Worm (Caenorhabditis elegans) whole organism, midembryonic: ENCODE data around the gene wsp-1.

Source experiments
- T22C8.4 ChIP-seq: fragments of 200-800 bp; sonication (Bioruptor generic); IDR thresholded peaks from 2 replicates; pipeline ENCODE4 v1.3.6; 2022; ENCODE audit warnings: missing genetic modification characterization, missing compliant biosample characterization
- cog-1 ChIP-seq: sonication (generic microtip); optimal IDR thresholded peaks from 2 replicates; lab custom pipeline; 2016; ENCODE audit warnings: missing genetic modification characterization, missing compliant biosample characterization
- flt-1 ChIP-seq: fragments of 200-800 bp; sonication (Bioruptor generic); IDR thresholded peaks from 2 replicates; pipeline ENCODE4 v1.3.6; 2022; ENCODE audit warnings: missing genetic modification characterization, missing compliant biosample characterization
- klf-2 ChIP-seq: fragments of 200-800 bp; sonication (Bioruptor generic); conservative IDR thresholded peaks from 2 replicates; pipeline ENCODE4 v1.3.6; 2022; ENCODE audit warnings: missing genetic modification reagents, missing genetic modification characterization, missing compliant biosample characterization
- med-1 ChIP-seq: sonication (generic microtip); optimal IDR thresholded peaks from 2 replicates; lab custom pipeline; 2017; ENCODE audit warnings: missing genetic modification characterization, mild to moderate bottlenecking, missing compliant biosample characterization, antibody characterized with exemption, missing genetic modification reagents; ENCODE audit not compliant: insufficient read depth
- ref-1 ChIP-seq: fragments of 200-800 bp; sonication (Bioruptor generic); conservative IDR thresholded peaks from 2 replicates; pipeline ENCODE4 v1.3.6; 2022; ENCODE audit warnings: missing genetic modification reagents, missing genetic modification characterization, missing compliant biosample characterization
- tab-1 ChIP-seq: fragments of 200-800 bp; sonication (Bioruptor generic); IDR thresholded peaks from 2 replicates; pipeline ENCODE4 v1.3.6; 2022; ENCODE audit warnings: missing genetic modification characterization, missing compliant biosample characterization
- ztf-23 ChIP-seq: fragments of 200-800 bp; sonication (Bioruptor generic); IDR thresholded peaks from 2 replicates; pipeline ENCODE4 v1.3.6; 2022; ENCODE audit warnings: missing genetic modification reagents, missing genetic modification characterization, missing compliant biosample characterization
- ztf-29 ChIP-seq: fragments of 200-800 bp; sonication (Bioruptor generic); IDR thresholded peaks from 2 replicates; pipeline ENCODE4 v1.3.6; 2022; ENCODE audit warnings: missing genetic modification reagents, missing genetic modification characterization, missing compliant biosample characterization

The wsp-1 gene

ce11 chrIV:8198851-8199250 is at the start of gene wsp-1:
wsp-1 (minus strand) TSS chrIV:8198951.
- TF ChIP-seq flt-1 (GFP tag; lab: Robert Waterston, UW) = no peak
- TF ChIP-seq T22C8.4 (GFP tag; lab: Robert Waterston, UW) = no peak
- TF ChIP-seq cog-1 (tag; lab: Kevin White, UChicago) = no peak

- TF ChIP-seq flt-1 (GFP tag; lab: Robert Waterston, UW) (no peak), cog-1 (tag; lab: Kevin White, UChicago) (no peak), ztf-23 (GFP tag; lab: Robert Waterston, UW) (no peak), tab-1 (GFP tag; lab: Robert Waterston, UW) (no peak), T22C8.4 (GFP tag; lab: Robert Waterston, UW) (no peak), ref-1 (GFP tag; lab: Robert Waterston, UW) (no peak), ztf-29 (GFP tag; lab: Robert Waterston, UW) (no peak), klf-2 (no peak), med-1 (GFP tag; lab: Kevin White, UChicago) (no peak)
Observed at ce11 chrIV:8247341-8247740, 48.6 kb upstream of the wsp-1 start.

ce11 chrIV:8244112-8244511 is 45.4 kb upstream of the wsp-1 start, which contains the start of gene T09A12.1:
T09A12.1 (plus strand) TSS chrIV:8244412.
- TF ChIP-seq med-1 (GFP tag; lab: Kevin White, UChicago) (no peak), klf-2 (no peak), flt-1 (GFP tag; lab: Robert Waterston, UW) (no peak), ztf-23 (GFP tag; lab: Robert Waterston, UW) (no peak), tab-1 (GFP tag; lab: Robert Waterston, UW) (no peak), cog-1 (tag; lab: Kevin White, UChicago) (no peak), ref-1 (GFP tag; lab: Robert Waterston, UW) (no peak), ztf-29 (GFP tag; lab: Robert Waterston, UW) (no peak), T22C8.4 (GFP tag; lab: Robert Waterston, UW) (no peak)

ce11 chrIV:8243599-8243998 is 44.8 kb upstream of the wsp-1 start, which contains the start of gene T09A12.8:
T09A12.8 (minus strand) TSS chrIV:8243699.
- TF ChIP-seq ztf-29 (GFP tag; lab: Robert Waterston, UW) (no peak), T22C8.4 (GFP tag; lab: Robert Waterston, UW) (no peak), tab-1 (GFP tag; lab: Robert Waterston, UW) (no peak), ztf-23 (GFP tag; lab: Robert Waterston, UW) (no peak), cog-1 (tag; lab: Kevin White, UChicago) (no peak), flt-1 (GFP tag; lab: Robert Waterston, UW) (no peak), klf-2 (no peak), ref-1 (GFP tag; lab: Robert Waterston, UW) (no peak), med-1 (GFP tag; lab: Kevin White, UChicago) (no peak)

ce11 chrIV:8243170-8243569 is 44.4 kb upstream of the wsp-1 start:
- TF ChIP-seq ztf-23 (GFP tag; lab: Robert Waterston, UW) (no peak), med-1 (GFP tag; lab: Kevin White, UChicago) (no peak), tab-1 (GFP tag; lab: Robert Waterston, UW) (no peak), ztf-29 (GFP tag; lab: Robert Waterston, UW) (no peak), ref-1 (GFP tag; lab: Robert Waterston, UW) (no peak), klf-2 (no peak), cog-1 (tag; lab: Kevin White, UChicago) (no peak), T22C8.4 (GFP tag; lab: Robert Waterston, UW) (no peak), flt-1 (GFP tag; lab: Robert Waterston, UW) (no peak)

- no peak for TF ChIP-seq ztf-23 (GFP tag; lab: Robert Waterston, UW)
Observed at ce11 chrIV:8241312-8241833, 42.6 kb upstream of the wsp-1 start.

ce11 chrIV:8239584-8239983 is 40.8 kb upstream of the wsp-1 start:
- no peak for TF ChIP-seq cog-1 (tag; lab: Kevin White, UChicago)
- no peak for TF ChIP-seq med-1 (GFP tag; lab: Kevin White, UChicago)
- no peak for TF ChIP-seq tab-1 (GFP tag; lab: Robert Waterston, UW)
- TF ChIP-seq klf-2 = no peak
- TF ChIP-seq ref-1 (GFP tag; lab: Robert Waterston, UW) = no peak
- no peak for TF ChIP-seq ztf-23 (GFP tag; lab: Robert Waterston, UW)

- TF ChIP-seq tab-1 (GFP tag; lab: Robert Waterston, UW) = no peak
- TF ChIP-seq ref-1 (GFP tag; lab: Robert Waterston, UW) = no peak
Observed at ce11 chrIV:8236502-8236901, 37.8 kb upstream of the wsp-1 start, which contains the start of gene nhr-66. nhr-66 (minus strand) TSS chrIV:8236602.

ce11 chrIV:8235114-8235686 is 36.4 kb upstream of the wsp-1 start:
- TF ChIP-seq med-1 (GFP tag; lab: Kevin White, UChicago) = no peak
- no peak for TF ChIP-seq cog-1 (tag; lab: Kevin White, UChicago)
- TF ChIP-seq ztf-23 (GFP tag; lab: Robert Waterston, UW) = no peak
- no peak for TF ChIP-seq T22C8.4 (GFP tag; lab: Robert Waterston, UW)
- TF ChIP-seq klf-2 = no peak
- no peak for TF ChIP-seq flt-1 (GFP tag; lab: Robert Waterston, UW)
- TF ChIP-seq ztf-29 (GFP tag; lab: Robert Waterston, UW) = no peak
- TF ChIP-seq tab-1 (GFP tag; lab: Robert Waterston, UW) = no peak
- no peak for TF ChIP-seq ref-1 (GFP tag; lab: Robert Waterston, UW)

ce11 chrIV:8234088-8234496 is 35.3 kb upstream of the wsp-1 start:
- TF ChIP-seq ztf-29 (GFP tag; lab: Robert Waterston, UW) (no peak), tab-1 (GFP tag; lab: Robert Waterston, UW) (no peak), med-1 (GFP tag; lab: Kevin White, UChicago) (no peak), klf-2 (no peak), T22C8.4 (GFP tag; lab: Robert Waterston, UW) (no peak), cog-1 (tag; lab: Kevin White, UChicago) (no peak), flt-1 (GFP tag; lab: Robert Waterston, UW) (no peak), ref-1 (GFP tag; lab: Robert Waterston, UW) (no peak), ztf-23 (GFP tag; lab: Robert Waterston, UW) (no peak)
